Fruit fly (Drosophila melanogaster): ENCODE data around the gene PSMG1.

Gene PSMG1

dm6 chr3R:5833948-5834504 is 39.9 kb upstream of the PSMG1 start (continued):
- peak; percentile 86 for TF ChIP-seq CG6276 (GFP tag; optimal IDR thresholded peaks at IDR 0.05)
- TF ChIP-seq Hr4 (GFP tag; optimal IDR thresholded peaks at IDR 0.05), result peak; percentile 93
- TF ChIP-seq CG15336 (GFP tag; IDR thresholded peaks at IDR 0.05), result peak; percentile 96
- TF ChIP-seq CG7368 (GFP tag; optimal IDR thresholded peaks at IDR 0.05), result peak; percentile 84
- peak; percentile 85 for TF ChIP-seq Sox15 (GFP tag; optimal IDR thresholded peaks at IDR 0.05)
- TF ChIP-seq fkh (GFP tag; optimal IDR thresholded peaks at IDR 0.05), result no peak
- TF ChIP-seq CG9139 (GFP tag; optimal IDR thresholded peaks at IDR 0.05), result peak; percentile 41
- peak; percentile 92 for TF ChIP-seq Ets21C (GFP tag; optimal IDR thresholded peaks at IDR 0.05)
- peak; percentile 90 for TF ChIP-seq CG8319 (GFP tag; optimal IDR thresholded peaks at IDR 0.05)
- peak; percentile 45 for TF ChIP-seq Hr38 (GFP tag; optimal IDR thresholded peaks at IDR 0.05)
- peak; percentile 94 for TF ChIP-seq eg (GFP tag; IDR thresholded peaks at IDR 0.05)
- peak; percentile 92 for TF ChIP-seq Eip75B (GFP tag; optimal IDR thresholded peaks at IDR 0.05)
- TF ChIP-seq Lpt (GFP tag; optimal IDR thresholded peaks at IDR 0.05), result peak; percentile 91
- peak; percentile 92 for TF ChIP-seq CG10631 (GFP tag; optimal IDR thresholded peaks at IDR 0.05)
- peak; percentile 97 for TF ChIP-seq svp (GFP tag)
- TF ChIP-seq Hr39 (GFP tag; optimal IDR thresholded peaks at IDR 0.05), result peak; percentile 97
- peak; percentile 93 for TF ChIP-seq acj6 (GFP tag; optimal IDR thresholded peaks at IDR 0.05)
- TF ChIP-seq ss (GFP tag; optimal IDR thresholded peaks at IDR 0.05), result peak; percentile 60 to 78
- peak; percentile 69 to 85 for TF ChIP-seq salr (GFP tag; optimal IDR thresholded peaks at IDR 0.05)
- TF ChIP-seq topi (GFP tag; optimal IDR thresholded peaks at IDR 0.05), result peak; percentile 95
- peak; percentile 90 for TF ChIP-seq CG4318 (GFP tag; optimal IDR thresholded peaks at IDR 0.05)
- TF ChIP-seq net (GFP tag; optimal IDR thresholded peaks at IDR 0.05), result peak; percentile 91
- peak; percentile 86 for TF ChIP-seq dac (GFP tag; optimal IDR thresholded peaks at IDR 0.05)
- TF ChIP-seq CG34406 (GFP tag; optimal IDR thresholded peaks at IDR 0.05), result peak; percentile 91
- TF ChIP-seq CG8632 (GFP tag; optimal IDR thresholded peaks at IDR 0.05), result peak; percentile 87

dm6 chr3R:5832345-5832981 is 38.3 kb upstream of the PSMG1 start:
- TF ChIP-seq svp (GFP tag), result peak; percentile 17
- TF ChIP-seq CG8119 (GFP tag; IDR thresholded peaks at IDR 0.05), result no peak

dm6 chr3R:5831339-5831738 is 37.2 kb upstream of the PSMG1 start, which contains the start of gene CG1208:
Gene CG1208, plus strand, starts transcription at chr3R:5831639.
- no peak for TF ChIP-seq CG16779 (tag; optimal IDR thresholded peaks at IDR 0.05)
- TF ChIP-seq CG7368 (GFP tag; optimal IDR thresholded peaks at IDR 0.05), result no peak
- TF ChIP-seq CG1621 (tag; optimal IDR thresholded peaks at IDR 0.05), result no peak
- no peak for TF ChIP-seq achi (GFP tag; optimal IDR thresholded peaks at IDR 0.05)
- no peak for TF ChIP-seq CG8632 (GFP tag; optimal IDR thresholded peaks at IDR 0.05)
- TF ChIP-seq CG11902 (GFP tag; optimal IDR thresholded peaks at IDR 0.05), result no peak
- no peak for TF ChIP-seq ss (GFP tag; optimal IDR thresholded peaks at IDR 0.05)
- no peak for TF ChIP-seq CG11294 (GFP tag; IDR thresholded peaks at IDR 0.05)

dm6 chr3R:5829762-5830161 is 35.6 kb upstream of the PSMG1 start, which contains the start of gene glob3:
Gene glob3, plus strand, starts transcription at chr3R:5830062.
- TF ChIP-seq CG4318 (GFP tag; optimal IDR thresholded peaks at IDR 0.05) (no peak), esn (GFP tag; optimal IDR thresholded peaks at IDR 0.05) (no peak), topi (GFP tag; optimal IDR thresholded peaks at IDR 0.05) (no peak), Blimp-1 (GFP tag; optimal IDR thresholded peaks at IDR 0.05) (no peak), achi (GFP tag; optimal IDR thresholded peaks at IDR 0.05) (no peak), cyc (GFP tag; optimal IDR thresholded peaks at IDR 0.05) (no peak), svp (GFP tag) (no peak), Hr38 (GFP tag; optimal IDR thresholded peaks at IDR 0.05) (no peak), fd85E (GFP tag; optimal IDR thresholded peaks at IDR 0.05) (no peak), CG8319 (GFP tag; optimal IDR thresholded peaks at IDR 0.05) (no peak), Lpt (GFP tag; optimal IDR thresholded peaks at IDR 0.05) (no peak), dac (GFP tag; optimal IDR thresholded peaks at IDR 0.05) (no peak), fkh (GFP tag; optimal IDR thresholded peaks at IDR 0.05) (no peak)

Data from whole organism, prepupa.